Worm (Caenorhabditis elegans): ENCODE data around the gene lin-8.
A peak's percentile ranks its signal among the peaks of the same experiment; 100 is the strongest.
"Not testable (repeated sequence)": the region's sequence is repeated elsewhere in the genome, so short reads cannot be mapped to it uniquely, and the experiment has no call there.

Gene lin-8

ce11 chrII:3032480-3032879 is 24.1 kb upstream of the lin-8 start, which contains the start of gene B0454.6:
TSS of gene B0454.6 (plus strand) at chrII:3032780.
- TF ChIP-seq flt-1 (GFP tag; IDR thresholded peaks at IDR 0.05); med-1 (GFP tag; optimal IDR thresholded peaks at IDR 0.05; ENCODE audit: insufficient read depth); ztf-29 (GFP tag; IDR thresholded peaks at IDR 0.05): not testable (repeated sequence)

ce11 chrII:3034914-3035313 is 21.7 kb upstream of the lin-8 start:
- TF ChIP-seq ref-1 (GFP tag; conservative IDR thresholded peaks at IDR 0.05), result no peak
- 0 out of 2 replicates have a peak, but pooled peaks have one; percentile 30 for TF ChIP-seq T22C8.4 (GFP tag; IDR thresholded peaks at IDR 0.05)

- TF ChIP-seq tab-1 (GFP tag; IDR thresholded peaks at IDR 0.05) (no peak), T22C8.4 (GFP tag; IDR thresholded peaks at IDR 0.05) (no peak), flt-1 (GFP tag; IDR thresholded peaks at IDR 0.05) (no peak), ztf-29 (GFP tag; IDR thresholded peaks at IDR 0.05) (no peak), ref-1 (GFP tag; conservative IDR thresholded peaks at IDR 0.05) (no peak), cog-1 (tag; optimal IDR thresholded peaks at IDR 0.05) (no peak), ztf-23 (GFP tag; IDR thresholded peaks at IDR 0.05) (no peak), med-1 (GFP tag; optimal IDR thresholded peaks at IDR 0.05; ENCODE audit: insufficient read depth) (no peak), klf-2 (GFP tag; conservative IDR thresholded peaks at IDR 0.05) (no peak)
Observed at ce11 chrII:3036344-3036743, 20.3 kb upstream of the lin-8 start.

ce11 chrII:3038453-3038909 is 18.1 kb upstream of the lin-8 start, which contains the start of the genes B0454.26 and B0454.5:
TSS of gene B0454.26 (minus strand) at chrII:3038553.
TSS of gene B0454.5 (plus strand) at chrII:3038859.
- TF ChIP-seq flt-1 (GFP tag; IDR thresholded peaks at IDR 0.05) (no peak), ztf-29 (GFP tag; IDR thresholded peaks at IDR 0.05) (no peak), klf-2 (GFP tag; conservative IDR thresholded peaks at IDR 0.05) (no peak), ztf-23 (GFP tag; IDR thresholded peaks at IDR 0.05) (no peak), tab-1 (GFP tag; IDR thresholded peaks at IDR 0.05) (no peak), ref-1 (GFP tag; conservative IDR thresholded peaks at IDR 0.05) (no peak), med-1 (GFP tag; optimal IDR thresholded peaks at IDR 0.05; ENCODE audit: insufficient read depth) (no peak), T22C8.4 (GFP tag; IDR thresholded peaks at IDR 0.05) (no peak), cog-1 (tag; optimal IDR thresholded peaks at IDR 0.05) (no peak)

- TF ChIP-seq cog-1 (tag; optimal IDR thresholded peaks at IDR 0.05) (no peak), flt-1 (GFP tag; IDR thresholded peaks at IDR 0.05) (no peak), ztf-29 (GFP tag; IDR thresholded peaks at IDR 0.05) (no peak), tab-1 (GFP tag; IDR thresholded peaks at IDR 0.05) (no peak), klf-2 (GFP tag; conservative IDR thresholded peaks at IDR 0.05) (no peak), T22C8.4 (GFP tag; IDR thresholded peaks at IDR 0.05) (no peak), med-1 (GFP tag; optimal IDR thresholded peaks at IDR 0.05; ENCODE audit: insufficient read depth) (no peak), ref-1 (GFP tag; conservative IDR thresholded peaks at IDR 0.05) (no peak), ztf-23 (GFP tag; IDR thresholded peaks at IDR 0.05) (no peak)
Observed at ce11 chrII:3043358-3043757, 13.3 kb upstream of the lin-8 start, which contains the start of gene B0454.8. TSS of gene B0454.8 (minus strand) at chrII:3043458.

ce11 chrII:3044023-3044422 is 12.6 kb upstream of the lin-8 start, which contains the start of gene sri-29:
TSS of gene sri-29 (plus strand) at chrII:3044323.
- TF ChIP-seq klf-2 (GFP tag; conservative IDR thresholded peaks at IDR 0.05) (no peak), ztf-23 (GFP tag; IDR thresholded peaks at IDR 0.05) (no peak), flt-1 (GFP tag; IDR thresholded peaks at IDR 0.05) (no peak), tab-1 (GFP tag; IDR thresholded peaks at IDR 0.05) (no peak), cog-1 (tag; optimal IDR thresholded peaks at IDR 0.05) (no peak), ztf-29 (GFP tag; IDR thresholded peaks at IDR 0.05) (no peak), T22C8.4 (GFP tag; IDR thresholded peaks at IDR 0.05) (no peak), med-1 (GFP tag; optimal IDR thresholded peaks at IDR 0.05; ENCODE audit: insufficient read depth) (no peak), ref-1 (GFP tag; conservative IDR thresholded peaks at IDR 0.05) (no peak)

ce11 chrII:3045422-3045821 is 11.2 kb upstream of the lin-8 start:
- no peak for TF ChIP-seq ztf-23 (GFP tag; IDR thresholded peaks at IDR 0.05)
- no peak for TF ChIP-seq tab-1 (GFP tag; IDR thresholded peaks at IDR 0.05)
- no peak for TF ChIP-seq cog-1 (tag; optimal IDR thresholded peaks at IDR 0.05)
- no peak for TF ChIP-seq flt-1 (GFP tag; IDR thresholded peaks at IDR 0.05)
- no peak for TF ChIP-seq med-1 (GFP tag; optimal IDR thresholded peaks at IDR 0.05; ENCODE audit: insufficient read depth)

- TF ChIP-seq flt-1 (GFP tag; IDR thresholded peaks at IDR 0.05) (no peak), ref-1 (GFP tag; conservative IDR thresholded peaks at IDR 0.05) (no peak), klf-2 (GFP tag; conservative IDR thresholded peaks at IDR 0.05) (no peak)
Observed at ce11 chrII:3045875-3046274, 10.7 kb upstream of the lin-8 start, which contains the start of gene sri-30. TSS of gene sri-30 (plus strand) at chrII:3046175.

ce11 chrII:3048378-3048777 is 8.2 kb upstream of the lin-8 start, which contains the start of gene sri-28:
TSS of gene sri-28 (plus strand) at chrII:3048678.
- TF ChIP-seq T22C8.4 (GFP tag; IDR thresholded peaks at IDR 0.05), result no peak
- TF ChIP-seq ztf-23 (GFP tag; IDR thresholded peaks at IDR 0.05), result no peak
- no peak for TF ChIP-seq ref-1 (GFP tag; conservative IDR thresholded peaks at IDR 0.05)
- TF ChIP-seq klf-2 (GFP tag; conservative IDR thresholded peaks at IDR 0.05), result no peak
- TF ChIP-seq flt-1 (GFP tag; IDR thresholded peaks at IDR 0.05), result no peak
- TF ChIP-seq cog-1 (tag; optimal IDR thresholded peaks at IDR 0.05), result no peak

- no peak for TF ChIP-seq ztf-23 (GFP tag; IDR thresholded peaks at IDR 0.05)
- TF ChIP-seq klf-2 (GFP tag; conservative IDR thresholded peaks at IDR 0.05), result no peak
- TF ChIP-seq T22C8.4 (GFP tag; IDR thresholded peaks at IDR 0.05), result no peak
- TF ChIP-seq med-1 (GFP tag; optimal IDR thresholded peaks at IDR 0.05; ENCODE audit: insufficient read depth), result no peak
Observed at ce11 chrII:3048989-3049388, 7.6 kb upstream of the lin-8 start.

- TF ChIP-seq flt-1 (GFP tag; IDR thresholded peaks at IDR 0.05) (no peak), cog-1 (tag; optimal IDR thresholded peaks at IDR 0.05) (no peak), ztf-23 (GFP tag; IDR thresholded peaks at IDR 0.05) (no peak), klf-2 (GFP tag; conservative IDR thresholded peaks at IDR 0.05) (no peak), med-1 (GFP tag; optimal IDR thresholded peaks at IDR 0.05; ENCODE audit: insufficient read depth) (no peak), tab-1 (GFP tag; IDR thresholded peaks at IDR 0.05) (no peak), ref-1 (GFP tag; conservative IDR thresholded peaks at IDR 0.05) (no peak), ztf-29 (GFP tag; IDR thresholded peaks at IDR 0.05) (no peak), T22C8.4 (GFP tag; IDR thresholded peaks at IDR 0.05) (no peak)
Observed at ce11 chrII:3050703-3051102, 5.9 kb upstream of the lin-8 start, which contains the start of gene sri-31. TSS of gene sri-31 (plus strand) at chrII:3051003.
